Fruit fly (Drosophila melanogaster) whole organism: ENCODE data around the gene AstC.

Source experiments
- CG8478 ChIP-seq: fragments of >200 bp; optimal IDR thresholded peaks from 2 replicates; lab custom pipeline; 2018; ENCODE audit warnings: inconsistent platforms
- EcR ChIP-seq, 2 experiments: fragments of >200 bp; optimal IDR thresholded peaks; 2 replicates each; lab custom pipeline; 2017; ENCODE audit warnings: missing biosample characterization in 2 of 2, missing genetic modification characterization in 2 of 2, missing genetic modification reagents in 2 of 2
- pan ChIP-seq: fragments of >200 bp; optimal IDR thresholded peaks from 2 replicates; lab custom pipeline; 2017
- psq ChIP-seq: fragments of >200 bp; optimal IDR thresholded peaks from 2 replicates; lab custom pipeline; 2017
- usp ChIP-seq: fragments of >200 bp; optimal IDR thresholded peaks from 2 replicates; lab custom pipeline; 2017; ENCODE audit warnings: missing biosample characterization, missing genetic modification characterization, mixed read lengths

- TF ChIP-seq pan, result no peak
- TF ChIP-seq CG8478, result no peak
- no peak for TF ChIP-seq EcR (GFP tag; optimal IDR thresholded peaks at IDR 0.05; lab: Kevin White, UChicago)
- TF ChIP-seq usp (GFP tag; lab: Kevin White, UChicago), result no peak
- TF ChIP-seq psq (lab: Kevin White, UChicago), result no peak
Measured at dm6 chr2L:11130151-11131008, 49.2 kb upstream of the AstC start, which contains the start of the genes RfC38 and CG4751.
